Fruit fly (Drosophila melanogaster) whole organism, embryonic: ENCODE measurements around the gene Hr38.

ENCODE experiments used
- ATbp ChIP-seq: fragments of 200-800 bp; sonication (Bioruptor generic); optimal IDR thresholded peaks from 2 replicates; lab custom pipeline; 2017; ENCODE audit warnings: missing biosample characterization, mild to moderate bottlenecking, missing genetic modification characterization, missing genetic modification reagents
- Aef1 ChIP-seq: fragments of 200-800 bp; sonication (Bioruptor generic); IDR thresholded peaks from 3 replicates; pipeline ENCODE4 v1.3.6; 2022; ENCODE audit warnings: missing biosample characterization, missing genetic modification characterization
- Bgb ChIP-seq: fragments of 200-800 bp; sonication (Bioruptor generic); IDR thresholded peaks from 2 replicates; pipeline ENCODE4 v1.3.6; 2022; ENCODE audit warnings: missing biosample characterization, missing genetic modification characterization; ENCODE audit not compliant: partially characterized antibody
- BtbVII ChIP-seq: fragments of 200-800 bp; sonication (Bioruptor generic); optimal IDR thresholded peaks from 3 replicates; lab custom pipeline; 2017; ENCODE audit warnings: missing biosample characterization, mild to moderate bottlenecking, missing genetic modification characterization
- CG10267 ChIP-seq: fragments of 200-800 bp; sonication (Bioruptor generic); optimal IDR thresholded peaks from 2 replicates; lab custom pipeline; 2018; ENCODE audit warnings: missing biosample characterization, mild to moderate bottlenecking, missing genetic modification characterization, moderate library complexity
- CG12391 ChIP-seq: fragments of 200-800 bp; sonication (Bioruptor generic); optimal IDR thresholded peaks from 3 replicates; lab custom pipeline; 2018; ENCODE audit warnings: missing biosample characterization, mild to moderate bottlenecking, missing genetic modification characterization, moderate library complexity
- CG12659 ChIP-seq: fragments of 200-800 bp; sonication (Bioruptor generic); optimal IDR thresholded peaks from 3 replicates; lab custom pipeline; 2017; ENCODE audit warnings: mild to moderate bottlenecking, missing biosample characterization, missing genetic modification reagents, missing genetic modification characterization
- CG13287 ChIP-seq: fragments of 200-800 bp; sonication (Bioruptor generic); IDR thresholded peaks from 2 replicates; pipeline ENCODE4 v1.3.6; 2022; ENCODE audit warnings: missing biosample characterization, missing genetic modification characterization; ENCODE audit not compliant: partially characterized antibody
- CG15011 ChIP-seq: fragments of 200-800 bp; sonication (Bioruptor generic); optimal IDR thresholded peaks from 3 replicates; lab custom pipeline; 2018; ENCODE audit warnings: missing biosample characterization, mild to moderate bottlenecking, missing genetic modification characterization
- CG1792 ChIP-seq: fragments of 200-800 bp; sonication (Bioruptor generic); optimal IDR thresholded peaks from 2 replicates; lab custom pipeline; 2016; ENCODE audit warnings: missing biosample characterization, missing genetic modification characterization
- CG1832 ChIP-seq: fragments of 200-800 bp; sonication (Bioruptor generic); optimal IDR thresholded peaks from 2 replicates; lab custom pipeline; 2017; ENCODE audit warnings: missing biosample characterization, mild to moderate bottlenecking, missing genetic modification characterization, inconsistent platforms
- CG2202 ChIP-seq: fragments of 200-800 bp; sonication (Bioruptor generic); optimal IDR thresholded peaks from 2 replicates; lab custom pipeline; 2018; ENCODE audit warnings: missing biosample characterization, mild to moderate bottlenecking, missing genetic modification characterization
- CG2678 ChIP-seq: fragments of 200-800 bp; sonication (Bioruptor generic); optimal IDR thresholded peaks from 3 replicates; lab custom pipeline; 2019; ENCODE audit warnings: missing biosample characterization, mild to moderate bottlenecking, missing genetic modification characterization, moderate library complexity
- CG33213 ChIP-seq: fragments of 200-800 bp; sonication (Bioruptor generic); optimal IDR thresholded peaks from 3 replicates; lab custom pipeline; 2016; ENCODE audit warnings: missing biosample characterization, missing genetic modification characterization
- CG33557 ChIP-seq: fragments of 200-800 bp; sonication (Bioruptor generic); optimal IDR thresholded peaks from 2 replicates; lab custom pipeline; 2019; ENCODE audit warnings: missing biosample characterization, mild to moderate bottlenecking, missing genetic modification characterization, moderate library complexity
- CG4707 ChIP-seq: fragments of 200-800 bp; sonication (Bioruptor generic); optimal IDR thresholded peaks from 2 replicates; lab custom pipeline; 2018; ENCODE audit warnings: missing biosample characterization, mild to moderate bottlenecking, missing genetic modification characterization, moderate library complexity
- CG6175 ChIP-seq: fragments of 200-800 bp; sonication (Bioruptor generic); IDR thresholded peaks from 3 replicates; pipeline ENCODE4 v1.3.6; 2022; ENCODE audit warnings: missing biosample characterization, missing genetic modification characterization
- CG7372 ChIP-seq: fragments of 200-800 bp; sonication (Bioruptor generic); IDR thresholded peaks from 2 replicates; pipeline ENCODE4 v1.3.6; 2022; ENCODE audit warnings: missing biosample characterization, missing genetic modification characterization
- CG8478 ChIP-seq: fragments of >200 bp; optimal IDR thresholded peaks from 2 replicates; lab custom pipeline; 2018
- CG9727 ChIP-seq: fragments of 200-800 bp; sonication (Bioruptor generic); optimal IDR thresholded peaks from 3 replicates; lab custom pipeline; 2017; ENCODE audit warnings: missing biosample characterization, mild to moderate bottlenecking, missing genetic modification characterization
- Fer1 ChIP-seq: fragments of 200-800 bp; sonication (Bioruptor generic); optimal IDR thresholded peaks from 2 replicates; lab custom pipeline; 2017; ENCODE audit warnings: missing biosample characterization, mild to moderate bottlenecking, missing genetic modification characterization
- Gug ChIP-seq: fragments of 200-800 bp; sonication (Bioruptor generic); IDR thresholded peaks from 4 replicates; pipeline ENCODE4 v1.3.6; 2022; ENCODE audit warnings: missing biosample characterization, missing genetic modification characterization
- HHEX ChIP-seq: fragments of 200-800 bp; sonication (Bioruptor generic); optimal IDR thresholded peaks from 3 replicates; lab custom pipeline; 2017; ENCODE audit warnings: missing biosample characterization, mild to moderate bottlenecking, missing genetic modification characterization, missing genetic modification reagents
- Hr51 ChIP-seq, 2 experiments: fragments of 200-800 bp; sonication (Bioruptor generic); optimal IDR thresholded peaks; 2 replicates in 1 of 2; 3 replicates in 1 of 2; lab custom pipeline; 2016 to 2018; ENCODE audit warnings: missing biosample characterization in 2 of 2, missing genetic modification characterization in 2 of 2, mild to moderate bottlenecking in 1 of 2, moderate library complexity in 1 of 2
- Med ChIP-seq: fragments of 200-800 bp; sonication (Bioruptor generic); peaks from one replicate; lab custom pipeline; 2016; ENCODE audit warnings: missing biosample characterization, missing genetic modification characterization, mild to moderate bottlenecking, inconsistent platforms, moderate library complexity
- Nf-YA ChIP-seq: fragments of 200-800 bp; sonication (Bioruptor generic); IDR thresholded peaks from 2 replicates; pipeline ENCODE4 v1.3.6; 2022; ENCODE audit warnings: missing biosample characterization, missing genetic modification characterization
- Poxn ChIP-seq: fragments of 200-800 bp; sonication (Bioruptor generic); IDR thresholded peaks from 2 replicates; pipeline ENCODE4 v1.3.6; 2022; ENCODE audit warnings: missing biosample characterization, missing genetic modification characterization
- Rfx ChIP-seq: fragments of 200-800 bp; sonication (Bioruptor generic); IDR thresholded peaks from 2 replicates; pipeline ENCODE4 v1.3.6; 2022; ENCODE audit warnings: missing biosample characterization, missing genetic modification characterization
- Rx ChIP-seq: fragments of 200-800 bp; sonication (Bioruptor generic); IDR thresholded peaks from 2 replicates; pipeline ENCODE4 v1.3.6; 2022; ENCODE audit warnings: missing biosample characterization, missing genetic modification characterization
- Scr ChIP-seq: fragments of 200-800 bp; sonication (Bioruptor generic); IDR thresholded peaks from 2 replicates; pipeline ENCODE4 v1.3.6; 2022; ENCODE audit warnings: missing biosample characterization, missing genetic modification characterization; ENCODE audit not compliant: partially characterized antibody
- Vsx1 ChIP-seq: fragments of 200-800 bp; sonication (Bioruptor generic); optimal IDR thresholded peaks from 2 replicates; lab custom pipeline; 2017; ENCODE audit warnings: missing biosample characterization, mild to moderate bottlenecking, missing genetic modification characterization, missing genetic modification reagents
- Xbp1 ChIP-seq: fragments of 200-800 bp; sonication (Bioruptor generic); optimal IDR thresholded peaks from 3 replicates; lab custom pipeline; 2016; ENCODE audit warnings: missing biosample characterization, mild to moderate bottlenecking, missing genetic modification characterization
- bsh ChIP-seq, 2 experiments: fragments of 200-800 bp; sonication (Bioruptor generic); optimal IDR thresholded peaks; 2 replicates each; lab custom pipeline; 2017 to 2018; ENCODE audit warnings: mild to moderate bottlenecking in 2 of 2, missing biosample characterization in 2 of 2, missing genetic modification characterization in 2 of 2, moderate library complexity in 1 of 2
- cas ChIP-seq: fragments of 200-800 bp; sonication (Bioruptor generic); IDR thresholded peaks from 2 replicates; pipeline ENCODE4 v1.3.6; 2022; ENCODE audit warnings: missing biosample characterization, missing genetic modification characterization
- ci ChIP-seq: fragments of 200-800 bp; sonication (Bioruptor generic); IDR thresholded peaks from 3 replicates; pipeline ENCODE4 v1.3.6; 2022; ENCODE audit warnings: missing biosample characterization, missing genetic modification characterization
- corto ChIP-seq: fragments of 200-800 bp; sonication (Bioruptor generic); optimal IDR thresholded peaks from 2 replicates; lab custom pipeline; 2016; ENCODE audit warnings: missing biosample characterization, mild to moderate bottlenecking, missing genetic modification characterization, moderate library complexity
- da ChIP-seq: fragments of 200-800 bp; sonication (Bioruptor generic); optimal IDR thresholded peaks from 2 replicates; lab custom pipeline; 2016; ENCODE audit warnings: missing biosample characterization, missing genetic modification characterization
- ewg ChIP-seq: fragments of 200-800 bp; sonication (Bioruptor generic); optimal IDR thresholded peaks from 3 replicates; lab custom pipeline; 2017; ENCODE audit warnings: mild to moderate bottlenecking, missing biosample characterization, missing genetic modification reagents, missing genetic modification characterization
- hbn ChIP-seq: fragments of 200-800 bp; sonication (Bioruptor generic); IDR thresholded peaks from 2 replicates; pipeline ENCODE4 v1.3.6; 2022; ENCODE audit warnings: missing biosample characterization, missing genetic modification characterization; ENCODE audit not compliant: partially characterized antibody
- insv ChIP-seq, 2 experiments: fragments of 200-800 bp; sonication (Bioruptor generic); optimal IDR thresholded peaks; 3 replicates each; lab custom pipeline; 2016 to 2018; ENCODE audit warnings: missing biosample characterization in 2 of 2, missing genetic modification characterization in 2 of 2
- luna ChIP-seq: fragments of 200-800 bp; sonication (Bioruptor generic); optimal IDR thresholded peaks from 2 replicates; lab custom pipeline; 2016; ENCODE audit warnings: missing biosample characterization, missing genetic modification characterization
- pb ChIP-seq: fragments of 200-800 bp; sonication (Bioruptor generic); optimal IDR thresholded peaks from 3 replicates; lab custom pipeline; 2016; ENCODE audit warnings: missing biosample characterization, missing genetic modification characterization
- phol ChIP-seq: fragments of 200-800 bp; sonication (Bioruptor generic); optimal IDR thresholded peaks from 3 replicates; lab custom pipeline; 2018; ENCODE audit warnings: missing biosample characterization, mild to moderate bottlenecking, missing genetic modification characterization, moderate library complexity
- prd ChIP-seq, 3 experiments: fragments of >200 bp in 2 of 3; fragments of 200-800 bp in 1 of 3; sonication (Bioruptor generic) in 1 of 3; optimal IDR thresholded peaks in 2 of 3; IDR thresholded peaks in 1 of 3; 2 replicates in 2 of 3; 3 replicates in 1 of 3; pipeline versions ENCODE4 v1.3.6 to Lab custom; 2017 to 2022; ENCODE audit warnings: missing biosample characterization in 1 of 3, missing genetic modification characterization in 1 of 3
- salm ChIP-seq: fragments of 200-800 bp; sonication (Bioruptor generic); optimal IDR thresholded peaks from 2 replicates; lab custom pipeline; 2018; ENCODE audit warnings: missing biosample characterization, mild to moderate bottlenecking, missing genetic modification characterization
- sc ChIP-seq, 3 experiments: fragments of >200 bp in 2 of 3; fragments of 200-800 bp in 1 of 3; sonication (Bioruptor generic) in 1 of 3; optimal IDR thresholded peaks; 2 replicates in 2 of 3; 3 replicates in 1 of 3; lab custom pipeline; 2017; ENCODE audit warnings: mild to moderate bottlenecking in 1 of 3, missing biosample characterization in 1 of 3, missing genetic modification characterization in 1 of 3, missing genetic modification reagents in 1 of 3
- scrt ChIP-seq: fragments of 200-800 bp; sonication (Bioruptor generic); optimal IDR thresholded peaks from 2 replicates; lab custom pipeline; 2018; ENCODE audit warnings: missing biosample characterization, mild to moderate bottlenecking, missing genetic modification characterization, moderate library complexity
- unc-4 ChIP-seq: fragments of 200-800 bp; sonication (Bioruptor generic); IDR thresholded peaks from 2 replicates; pipeline ENCODE4 v1.3.6; 2022; ENCODE audit warnings: missing biosample characterization, missing genetic modification characterization; ENCODE audit not compliant: partially characterized antibody
- vvl ChIP-seq: fragments of 200-800 bp; sonication (Bioruptor generic); IDR thresholded peaks from 2 replicates; pipeline ENCODE4 v1.3.6; 2022; ENCODE audit warnings: missing biosample characterization, missing genetic modification characterization

Gene Hr38

dm6 chr2L:20649891-20650290, 64.5 kb downstream of the Hr38 start, which contains the start of gene CG2611 (continued):
- TF ChIP-seq CG6175 (GFP tag; lab: Robert Waterston, UW) (no peak), luna (GFP tag; lab: Kevin White, UChicago) (no peak), ci (GFP tag; lab: Robert Waterston, UW) (peak; percentile 79), Xbp1 (GFP tag; lab: Kevin White, UChicago) (peak; percentile 60), da (GFP tag; lab: Kevin White, UChicago) (peak; percentile 7), bsh (GFP tag; optimal IDR thresholded peaks at IDR 0.05; lab: Kevin White, UChicago) (peak in 1 of 2 experiments; percentile 46), CG2202 (no peak), Med (GFP tag; lab: Kevin White, UChicago) (peak; percentile 77), sc (optimal IDR thresholded peaks at IDR 0.05; lab: Kevin White, UChicago) (no peak), sc (GFP tag; optimal IDR thresholded peaks at IDR 0.05; lab: Kevin White, UChicago) (no peak), BtbVII (GFP tag; lab: Kevin White, UChicago) (no peak), Rfx (GFP tag; lab: Robert Waterston, UW) (peak; percentile 72), unc-4 (GFP tag; lab: Robert Waterston, UW) (no peak), Bgb (GFP tag; lab: Robert Waterston, UW) (no peak), CG33557 (GFP tag; lab: Kevin White, UChicago) (no peak), HHEX (GFP tag; lab: Kevin White, UChicago) (no peak), Nf-YA (no peak), CG8478 (lab: Kevin White, UChicago) (no peak), Fer1 (peak; percentile 38), Gug (peak; percentile 45; the same call in 1 of the 4 replicates), CG10267 (tag; lab: Kevin White, UChicago) (peak; percentile 21), insv (GFP tag; optimal IDR thresholded peaks at IDR 0.05; lab: Kevin White, UChicago) (no peak), vvl (peak; percentile 56; the same call in 1 of the 2 replicates), ewg (GFP tag; lab: Kevin White, UChicago) (no peak), CG7372 (no peak), CG2678 (tag; lab: Kevin White, UChicago) (no peak), hbn (GFP tag; lab: Robert Waterston, UW) (no peak; the same call in 1 of the 2 replicates), prd (optimal IDR thresholded peaks at IDR 0.05; lab: Kevin White, UChicago) (no peak), prd (GFP tag; IDR thresholded peaks at IDR 0.05; lab: Robert Waterston, UW) (peak; percentile 68), cas (no peak), CG15011 (no peak), Rx (GFP tag; lab: Robert Waterston, UW) (no peak), Poxn (GFP tag; lab: Robert Waterston, UW) (no peak), CG4707 (no peak), Aef1 (GFP tag; lab: Robert Waterston, UW) (no peak), corto (GFP tag; lab: Kevin White, UChicago) (no peak), phol (peak; percentile 51), CG9727 (peak; percentile 8), pb (GFP tag; lab: Kevin White, UChicago) (no peak), CG33213 (GFP tag; lab: Kevin White, UChicago) (peak; percentile 36), Vsx1 (GFP tag; lab: Kevin White, UChicago) (no peak), CG13287 (no peak), CG12659 (GFP tag; lab: Kevin White, UChicago) (peak; percentile 39), CG1792 (GFP tag; lab: Kevin White, UChicago) (no peak), salm (tag; lab: Kevin White, UChicago) (no peak), Scr (GFP tag; lab: Robert Waterston, UW) (0 out of 2 replicates have a peak, but pooled peaks have one; percentile 35), Hr51 (GFP tag; optimal IDR thresholded peaks at IDR 0.05; lab: Kevin White, UChicago) (peak in 1 of 2 experiments; percentile 33), CG12391 (tag; lab: Kevin White, UChicago) (peak; percentile 63), CG1832 (GFP tag; lab: Kevin White, UChicago) (no peak), scrt (GFP tag; lab: Kevin White, UChicago) (no peak), ATbp (GFP tag; lab: Kevin White, UChicago) (no peak)
